Worm (Caenorhabditis elegans) whole organism, mixed stage, embryonic: Measurements from ENCODE around the gene scc-1.

ENCODE experiments used
- lin-13 ChIP-seq: fragments of 150-350 bp; optimal IDR thresholded peaks from 2 replicates; lab custom pipeline; 2014; ENCODE audit warnings: missing biosample characterization, missing genetic modification characterization
- lsy-2 ChIP-seq: fragments of 150-350 bp; optimal IDR thresholded peaks from 2 replicates; lab custom pipeline; 2014; ENCODE audit warnings: missing biosample characterization, missing genetic modification characterization
- mls-2 ChIP-seq: sonication (generic microtip); optimal IDR thresholded peaks from 2 replicates; lab custom pipeline; 2016; ENCODE audit warnings: mild to moderate bottlenecking, missing genetic modification characterization, moderate library complexity, missing compliant biosample characterization
- nhr-237 ChIP-seq: fragments of 150-350 bp; optimal IDR thresholded peaks from 2 replicates; lab custom pipeline; 2014; ENCODE audit warnings: missing biosample characterization, missing genetic modification characterization
- nhr-76 ChIP-seq: sonication (generic microtip); optimal IDR thresholded peaks from 2 replicates; lab custom pipeline; 2017; ENCODE audit warnings: missing biosample characterization, missing genetic modification characterization
- unc-120 ChIP-seq: sonication (generic microtip); optimal IDR thresholded peaks from 2 replicates; lab custom pipeline; 2017; ENCODE audit warnings: missing genetic modification characterization, missing compliant biosample characterization; ENCODE audit not compliant: poor library complexity, severe bottlenecking
- unc-62 ChIP-seq: fragments of 150-350 bp; optimal IDR thresholded peaks from 2 replicates; lab custom pipeline; 2014; ENCODE audit warnings: missing biosample characterization, missing genetic modification reagents, missing genetic modification characterization

DNA sequence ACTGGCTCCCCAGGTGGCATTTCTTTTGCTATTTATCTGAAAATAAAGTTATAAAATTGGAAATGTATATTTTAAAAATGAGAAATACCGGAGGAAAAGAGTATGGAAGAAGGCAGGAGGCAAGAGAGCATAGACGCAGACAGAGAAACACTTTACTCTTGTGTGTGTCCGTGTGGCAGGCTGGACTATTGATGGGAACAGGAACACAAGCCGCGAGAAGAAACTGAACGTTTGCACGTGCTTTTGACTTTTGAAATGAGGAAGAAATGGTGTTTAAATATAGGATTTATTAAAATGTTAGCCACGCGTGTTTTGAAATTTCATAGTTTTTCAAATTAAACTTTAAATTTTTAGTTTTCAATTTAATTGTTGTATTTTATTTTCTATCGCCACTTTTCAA is 27.6 kb downstream of the scc-1 start, which contains the start of gene F10G7.10:
- TF ChIP-seq unc-62 (no peak), lsy-2 (tag; lab: Kevin White, UChicago) (no peak), unc-120 (tag; lab: Kevin White, UChicago) (no peak), mls-2 (tag; lab: Kevin White, UChicago) (no peak), lin-13 (tag; lab: Kevin White, UChicago) (no peak), nhr-76 (tag; lab: Kevin White, UChicago) (no peak), nhr-237 (tag; lab: Kevin White, UChicago) (no peak)
